Worm (Caenorhabditis elegans): ENCODE data around the gene srh-56.

srh-56 gene

DNA sequence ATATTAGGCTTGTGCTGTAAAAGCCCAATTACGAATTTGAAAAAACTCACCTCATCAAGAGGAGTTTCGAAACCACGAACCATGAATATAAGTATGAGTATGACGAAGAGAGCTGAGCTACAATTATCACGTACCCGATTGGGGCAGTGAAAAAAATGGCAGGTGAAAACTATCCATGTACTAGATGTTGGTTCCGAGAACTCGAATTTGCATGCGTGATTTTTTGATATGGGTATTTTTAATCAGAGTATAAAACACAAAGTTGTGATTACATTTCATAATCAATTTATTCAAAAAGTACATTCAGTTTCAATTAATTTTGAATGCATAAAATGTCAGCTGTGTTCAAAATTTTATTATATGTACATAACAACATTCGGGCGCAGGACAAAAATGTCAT, 42.2 kb downstream of the srh-56 start, which contains the start of gene F54E2.9:
Gene F54E2.9, minus strand, starts transcription at position 132 of the 400 bp plus-strand sequence.
- TF ChIP-seq fos-1 (tag; optimal IDR thresholded peaks at IDR 0.05) (no peak), ZK546.5 (tag; optimal IDR thresholded peaks at IDR 0.05) (no peak), R02D3.7 (tag; optimal IDR thresholded peaks at IDR 0.05) (no peak), unc-55 (GFP tag; optimal IDR thresholded peaks at IDR 0.05) (no peak), Y55F3AM.14 (GFP tag; optimal IDR thresholded peaks at IDR 0.05) (no peak), lsy-2 (tag; optimal IDR thresholded peaks at IDR 0.05) (no peak), nhr-25 (tag; optimal IDR thresholded peaks at IDR 0.05) (no peak), mbf-1 (tag; optimal IDR thresholded peaks at IDR 0.05) (no peak), lin-39 (tag; optimal IDR thresholded peaks at IDR 0.05) (no peak), ztf-1 (GFP tag; conservative IDR thresholded peaks at IDR 0.05) (no peak), nhr-21 (tag; optimal IDR thresholded peaks at IDR 0.05) (no peak)

DNA sequence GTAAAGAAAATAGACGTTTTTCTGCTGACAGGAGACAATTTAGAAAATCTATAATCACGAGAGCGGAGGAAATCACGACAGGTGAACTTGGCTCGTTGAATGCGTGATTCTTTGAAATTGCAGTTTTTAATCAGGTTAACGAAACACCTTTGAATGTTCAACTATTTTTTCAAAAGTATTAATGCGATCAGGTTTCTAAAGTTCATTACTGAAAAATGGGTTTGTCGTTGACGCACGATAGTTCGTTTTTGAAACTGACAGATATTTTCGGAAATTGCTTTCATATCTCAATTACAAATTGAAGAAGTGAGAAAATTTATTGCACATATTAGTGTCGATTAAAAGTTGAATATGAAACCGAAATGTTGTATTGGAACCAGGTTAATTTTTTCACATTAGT, 44.3 kb downstream of the srh-56 start, which contains the start of gene F54E2.5:
Gene F54E2.5, minus strand, starts transcription at position 101 of the 400 bp plus-strand sequence.
- no peak for TF ChIP-seq mdl-1 (tag; optimal IDR thresholded peaks at IDR 0.05)
- no peak for TF ChIP-seq fos-1 (tag; optimal IDR thresholded peaks at IDR 0.05)
- TF ChIP-seq skn-1 (tag; optimal IDR thresholded peaks at IDR 0.05) = no peak
- TF ChIP-seq C34F6.9 (tag; optimal IDR thresholded peaks at IDR 0.05) = no peak
- TF ChIP-seq F13H6.1 (tag; optimal IDR thresholded peaks at IDR 0.05) = no peak
- no peak for TF ChIP-seq nhr-237 (tag; optimal IDR thresholded peaks at IDR 0.05)

DNA sequence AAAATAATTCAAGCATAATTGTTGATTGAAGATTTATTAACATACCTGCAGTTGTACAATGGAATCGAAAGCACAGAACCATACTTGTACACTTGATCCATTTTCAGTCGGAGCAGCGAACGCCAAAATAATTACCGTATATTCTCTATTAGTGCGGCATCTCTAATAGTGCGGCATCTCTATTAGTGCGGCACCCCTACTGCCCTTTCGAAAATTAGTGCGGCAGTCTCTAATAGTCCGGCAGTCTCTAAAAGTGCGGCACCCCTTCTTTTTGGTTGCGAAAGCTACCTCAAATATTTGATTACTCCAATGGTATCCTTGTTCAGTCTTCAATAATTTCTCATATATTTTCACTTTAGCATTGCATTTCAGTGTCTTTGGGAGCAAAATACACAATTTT, 46.5 kb downstream of the srh-56 start, which contains the start of gene srt-34:
Gene srt-34, minus strand, starts transcription at position 101 of the 400 bp plus-strand sequence.
- TF ChIP-seq ceh-82 (tag; optimal IDR thresholded peaks at IDR 0.05) (no peak), nhr-77 (tag; optimal IDR thresholded peaks at IDR 0.05) (no peak), nhr-25 (tag; optimal IDR thresholded peaks at IDR 0.05) (no peak), snpc-4 (tag; optimal IDR thresholded peaks at IDR 0.05) (no peak), nhr-237 (tag; optimal IDR thresholded peaks at IDR 0.05) (no peak), egl-27 (tag; optimal IDR thresholded peaks at IDR 0.05) (no peak), sma-3 (GFP tag; optimal IDR thresholded peaks at IDR 0.05) (no peak), nhr-129 (tag; optimal IDR thresholded peaks at IDR 0.05) (no peak), unc-62 (GFP tag; optimal IDR thresholded peaks at IDR 0.05) (no peak), sem-4 (tag; optimal IDR thresholded peaks at IDR 0.05) (no peak), crh-2 (tag; optimal IDR thresholded peaks at IDR 0.05) (no peak), Y55F3AM.14 (GFP tag; optimal IDR thresholded peaks at IDR 0.05) (no peak), ama-1 (optimal IDR thresholded peaks at IDR 0.05) (no peak)

DNA sequence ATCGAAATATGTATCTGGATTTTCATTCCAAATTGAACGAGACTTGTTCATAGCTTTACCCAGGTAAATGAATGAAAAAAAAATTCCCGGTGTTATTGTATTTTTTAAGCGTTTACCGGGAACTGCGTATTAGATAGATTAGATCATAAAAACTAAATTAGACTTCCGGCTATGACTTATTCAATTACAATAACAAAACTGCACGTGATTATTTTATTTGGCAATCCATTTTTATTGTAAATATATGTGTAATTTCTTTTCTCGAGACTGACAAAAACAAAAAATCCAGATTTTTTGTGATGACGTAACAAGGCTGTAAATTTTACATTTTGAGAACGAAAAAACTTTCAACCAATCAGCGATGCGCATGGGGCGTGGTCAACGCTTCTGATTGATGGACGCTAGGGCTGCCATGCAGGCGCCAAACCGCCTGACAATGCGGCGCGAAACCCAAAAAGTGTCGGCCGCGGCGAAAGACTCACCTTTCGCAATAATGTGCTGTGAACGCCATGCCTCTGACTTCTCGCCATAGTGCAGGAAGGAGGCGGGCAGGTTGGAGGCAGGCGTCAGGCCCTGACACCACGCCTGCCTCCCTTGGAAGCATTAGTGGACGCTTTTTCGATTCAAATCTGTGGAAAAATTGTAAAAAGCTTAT, 50.1 kb downstream of the srh-56 start, which contains the start of gene srh-36:
Gene srh-36, minus strand, starts transcription at position 51 of the 655 bp plus-strand sequence.
- TF ChIP-seq crh-2 (tag; optimal IDR thresholded peaks at IDR 0.05) = no peak
- no peak for TF ChIP-seq ZK546.5 (tag; optimal IDR thresholded peaks at IDR 0.05)
- no peak for TF ChIP-seq Y55F3AM.14 (GFP tag; optimal IDR thresholded peaks at IDR 0.05)
- TF ChIP-seq blmp-1 (tag; optimal IDR thresholded peaks at IDR 0.05; ENCODE audit: insufficient read depth) = no peak
- TF ChIP-seq unc-62 (GFP tag; optimal IDR thresholded peaks at IDR 0.05) = no peak
- no peak for TF ChIP-seq nhr-21 (tag; optimal IDR thresholded peaks at IDR 0.05)
- TF ChIP-seq lsy-2 (tag; optimal IDR thresholded peaks at IDR 0.05) = no peak
- no peak for TF ChIP-seq fos-1 (tag; optimal IDR thresholded peaks at IDR 0.05)
- TF ChIP-seq C34F6.9 (tag; optimal IDR thresholded peaks at IDR 0.05) = no peak
- no peak for TF ChIP-seq ztf-4 (tag; optimal IDR thresholded peaks at IDR 0.05)
- no peak for TF ChIP-seq nhr-12 (tag; optimal IDR thresholded peaks at IDR 0.05)
- TF ChIP-seq ceh-16 (tag; optimal IDR thresholded peaks at IDR 0.05) = no peak
- TF ChIP-seq lin-13 (GFP tag; optimal IDR thresholded peaks at IDR 0.05) = no peak
- no peak for TF ChIP-seq nhr-77 (tag; optimal IDR thresholded peaks at IDR 0.05)
- no peak for TF ChIP-seq zag-1 (tag; optimal IDR thresholded peaks at IDR 0.05)
- no peak for TF ChIP-seq peb-1 (tag; optimal IDR thresholded peaks at IDR 0.05)

Data from whole organism, L2 larva.